Worm (Caenorhabditis elegans): ENCODE results near the gene arf-5.

Gene arf-5

ce11 chrIV:7967006-7967405 is 15.3 kb upstream of the arf-5 start, which contains the start of gene F57H12.5:
F57H12.5 (plus strand) TSS chrIV:7967306.
- TF ChIP-seq dao-5 (tag; optimal IDR thresholded peaks at IDR 0.05): no peak
- TF ChIP-seq him-1 (tag; optimal IDR thresholded peaks at IDR 0.05): no peak
- TF ChIP-seq W03F9.2 (tag; optimal IDR thresholded peaks at IDR 0.05): no peak

- TF ChIP-seq W03F9.2 (tag; optimal IDR thresholded peaks at IDR 0.05) (no peak), dao-5 (tag; optimal IDR thresholded peaks at IDR 0.05) (no peak), him-1 (tag; optimal IDR thresholded peaks at IDR 0.05) (no peak)
Observed at ce11 chrIV:7976210-7976609, 6.1 kb upstream of the arf-5 start, which contains the start of gene F57H12.6. F57H12.6 (minus strand) TSS chrIV:7976310.

ce11 chrIV:7977452-7977940 is 4.8 kb upstream of the arf-5 start, which contains the start of gene ora-1:
ora-1 (plus strand) TSS chrIV:7977890.
- TF ChIP-seq him-1 (tag; optimal IDR thresholded peaks at IDR 0.05) (no peak), dao-5 (tag; optimal IDR thresholded peaks at IDR 0.05) (no peak), W03F9.2 (tag; optimal IDR thresholded peaks at IDR 0.05) (no peak)

ce11 chrIV:7979588-7979987 is 2.7 kb upstream of the arf-5 start, which contains the start of gene unc-24:
unc-24 (plus strand) TSS chrIV:7979870.
- TF ChIP-seq him-1 (tag; optimal IDR thresholded peaks at IDR 0.05) (no peak), dao-5 (tag; optimal IDR thresholded peaks at IDR 0.05) (no peak), W03F9.2 (tag; optimal IDR thresholded peaks at IDR 0.05) (no peak)

- TF ChIP-seq W03F9.2 (tag; optimal IDR thresholded peaks at IDR 0.05) (no peak), him-1 (tag; optimal IDR thresholded peaks at IDR 0.05) (no peak), dao-5 (tag; optimal IDR thresholded peaks at IDR 0.05) (no peak)
Observed at ce11 chrIV:7983021-7983420, 695 bp downstream of the arf-5 start.

- no peak for TF ChIP-seq him-1 (tag; optimal IDR thresholded peaks at IDR 0.05)
- TF ChIP-seq dao-5 (tag; optimal IDR thresholded peaks at IDR 0.05): no peak
- no peak for TF ChIP-seq W03F9.2 (tag; optimal IDR thresholded peaks at IDR 0.05)
Observed at ce11 chrIV:7983728-7984346, 1.5 kb downstream of the arf-5 start.

ce11 chrIV:7985737-7986136 is 3.4 kb downstream of the arf-5 start:
- no peak for TF ChIP-seq W03F9.2 (tag; optimal IDR thresholded peaks at IDR 0.05)
- TF ChIP-seq him-1 (tag; optimal IDR thresholded peaks at IDR 0.05): no peak
- TF ChIP-seq dao-5 (tag; optimal IDR thresholded peaks at IDR 0.05): no peak

ce11 chrIV:7987083-7987482 is 4.8 kb downstream of the arf-5 start, which contains the start of gene mec-17:
mec-17 (minus strand) TSS chrIV:7987183.
- TF ChIP-seq W03F9.2 (tag; optimal IDR thresholded peaks at IDR 0.05) (no peak), him-1 (tag; optimal IDR thresholded peaks at IDR 0.05) (no peak), dao-5 (tag; optimal IDR thresholded peaks at IDR 0.05) (no peak)

ce11 chrIV:7988385-7988784 is 6.1 kb downstream of the arf-5 start, which contains the start of gene col-115:
col-115 (plus strand) TSS chrIV:7988685.
- TF ChIP-seq dao-5 (tag; optimal IDR thresholded peaks at IDR 0.05) (no peak), W03F9.2 (tag; optimal IDR thresholded peaks at IDR 0.05) (no peak), him-1 (tag; optimal IDR thresholded peaks at IDR 0.05) (no peak)

ce11 chrIV:7994715-7995114 is 12.4 kb downstream of the arf-5 start:
- TF ChIP-seq him-1 (tag; optimal IDR thresholded peaks at IDR 0.05) (no peak), W03F9.2 (tag; optimal IDR thresholded peaks at IDR 0.05) (no peak), dao-5 (tag; optimal IDR thresholded peaks at IDR 0.05) (no peak)

ce11 chrIV:8000763-8001162 is 18.4 kb downstream of the arf-5 start:
- TF ChIP-seq dao-5 (tag; optimal IDR thresholded peaks at IDR 0.05) (no peak), W03F9.2 (tag; optimal IDR thresholded peaks at IDR 0.05) (no peak), him-1 (tag; optimal IDR thresholded peaks at IDR 0.05) (no peak)

ce11 chrIV:8004019-8004418 is 21.7 kb downstream of the arf-5 start, which contains the start of gene rig-4:
rig-4 (minus strand) TSS chrIV:8004119.
- TF ChIP-seq W03F9.2 (tag; optimal IDR thresholded peaks at IDR 0.05) (no peak), him-1 (tag; optimal IDR thresholded peaks at IDR 0.05) (no peak), dao-5 (tag; optimal IDR thresholded peaks at IDR 0.05) (no peak)

- TF ChIP-seq him-1 (tag; optimal IDR thresholded peaks at IDR 0.05) (no peak), W03F9.2 (tag; optimal IDR thresholded peaks at IDR 0.05) (no peak), dao-5 (tag; optimal IDR thresholded peaks at IDR 0.05) (no peak)
Observed at ce11 chrIV:8005376-8005775, 23.1 kb downstream of the arf-5 start.

ce11 chrIV:8006161-8006560 is 23.8 kb downstream of the arf-5 start:
- TF ChIP-seq dao-5 (tag; optimal IDR thresholded peaks at IDR 0.05): no peak
- TF ChIP-seq him-1 (tag; optimal IDR thresholded peaks at IDR 0.05): no peak
- TF ChIP-seq W03F9.2 (tag; optimal IDR thresholded peaks at IDR 0.05): no peak

Measured in whole organism, L4/young adult.